Worm (Caenorhabditis elegans) whole organism, L4 larva: Measurements from ENCODE around the gene ugt-24.

ENCODE experiments used
- F10B5.3 ChIP-seq: sonication (generic microtip); optimal IDR thresholded peaks from 2 replicates; lab custom pipeline; 2016; ENCODE audit warnings: mild to moderate bottlenecking, missing genetic modification characterization, missing compliant biosample characterization
- aha-1 ChIP-seq: fragments of 150-350 bp; peaks from one replicate; lab custom pipeline; 2014; ENCODE audit warnings: missing biosample characterization, missing genetic modification characterization
- ceh-44 ChIP-seq: fragments of 200-800 bp; sonication (Bioruptor generic); IDR thresholded peaks from 2 replicates; pipeline ENCODE4 v1.3.6; 2022; ENCODE audit warnings: missing genetic modification reagents, missing genetic modification characterization, missing compliant biosample characterization
- ceh-82 ChIP-seq: sonication (generic microtip); optimal IDR thresholded peaks from 2 replicates; lab custom pipeline; 2017; ENCODE audit warnings: missing biosample characterization, missing genetic modification characterization
- ctbp-1 ChIP-seq: fragments of 200-800 bp; sonication (Bioruptor generic); IDR thresholded peaks from 2 replicates; pipeline ENCODE4 v1.3.6; 2022; ENCODE audit warnings: missing genetic modification reagents, missing genetic modification characterization, missing compliant biosample characterization
- dpl-1 ChIP-seq: fragments of 150-350 bp; optimal IDR thresholded peaks from 2 replicates; lab custom pipeline; 2014; ENCODE audit warnings: missing biosample characterization, missing genetic modification reagents, missing genetic modification characterization
- fkh-10 ChIP-seq: fragments of 150-350 bp; optimal IDR thresholded peaks from 2 replicates; lab custom pipeline; 2014; ENCODE audit warnings: missing biosample characterization, missing genetic modification reagents, missing genetic modification characterization
- mxl-2 ChIP-seq: fragments of 200-800 bp; sonication (Bioruptor generic); conservative IDR thresholded peaks from 2 replicates; pipeline ENCODE4 v1.3.6; 2022; ENCODE audit warnings: missing genetic modification reagents, missing genetic modification characterization, missing compliant biosample characterization
- nhr-76 ChIP-seq: fragments of 150-350 bp; optimal IDR thresholded peaks from 2 replicates; lab custom pipeline; 2014; ENCODE audit warnings: missing biosample characterization, missing genetic modification characterization

DNA sequence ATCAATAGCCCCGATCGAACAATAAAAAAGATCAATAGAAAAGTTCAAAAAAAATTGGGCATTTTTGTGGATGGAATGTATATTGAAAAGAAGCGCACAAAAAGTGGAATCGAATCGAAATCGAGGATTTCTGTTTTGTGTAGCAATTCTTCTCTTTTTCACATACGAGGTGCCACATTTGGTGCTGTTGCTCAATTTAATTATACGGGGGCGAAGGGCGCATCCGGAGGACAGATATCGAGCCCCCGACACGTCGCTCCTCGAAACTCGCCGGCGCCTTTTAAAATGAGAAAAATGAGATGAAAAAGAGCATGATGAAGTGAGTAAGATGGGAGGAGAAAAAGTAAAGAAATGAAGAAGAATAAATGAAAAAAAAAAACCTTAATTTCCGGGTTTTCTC is 33.1 kb downstream of the ugt-24 start:
- TF ChIP-seq fkh-10 (GFP tag; lab: Kevin White, UChicago) (no peak), ceh-82 (tag; lab: Kevin White, UChicago) (no peak), nhr-76 (tag; lab: Kevin White, UChicago) (no peak), dpl-1 (no peak), ceh-44 (GFP tag; lab: Robert Waterston, UW) (no peak), ctbp-1 (GFP tag; lab: Robert Waterston, UW) (0 out of 2 replicates have a peak, but pooled peaks have one; percentile 13), aha-1 (tag; lab: Kevin White, UChicago) (no peak), mxl-2 (GFP tag; lab: Robert Waterston, UW) (no peak), F10B5.3 (no peak)
